Fruit fly (Drosophila melanogaster) ovary, adult (tissue): Measurements from ENCODE around the gene Mgstl.

Source experiments
- CG17801 ChIP-seq: fragments of 200-800 bp; optimal IDR thresholded peaks from 2 replicates; lab custom pipeline; 2019; ENCODE audit warnings: missing biosample characterization, mild to moderate bottlenecking, missing genetic modification characterization, moderate library complexity; ENCODE audit not compliant: partially characterized antibody

The Mgstl gene

dm6 chrX:21080335-21080734, 38.4 kb downstream of the Mgstl start:
- TF ChIP-seq CG17801 (GFP tag; lab: Kevin White, UChicago), result no peak

- no peak for TF ChIP-seq CG17801 (GFP tag; lab: Kevin White, UChicago)
These were observed 41.3 kb downstream of the Mgstl start for dm6 chrX:21083246-21083645.

- TF ChIP-seq CG17801 (GFP tag; lab: Kevin White, UChicago), result no peak
These were observed 51.6 kb downstream of the Mgstl start, which contains the start of gene stg1 for dm6 chrX:21093544-21093943. Gene stg1 (plus strand): TSS chrX:21093844.
